Worm (Caenorhabditis elegans) whole organism, midembryonic: ENCODE results near the gene pkg-2.

Source experiments
- T22C8.4 ChIP-seq: fragments of 200-800 bp; sonication (Bioruptor generic); IDR thresholded peaks from 2 replicates; pipeline ENCODE4 v1.3.6; 2022; ENCODE audit warnings: missing genetic modification characterization, missing compliant biosample characterization
- cog-1 ChIP-seq: sonication (generic microtip); optimal IDR thresholded peaks from 2 replicates; lab custom pipeline; 2016; ENCODE audit warnings: missing genetic modification characterization, missing compliant biosample characterization
- flt-1 ChIP-seq: fragments of 200-800 bp; sonication (Bioruptor generic); IDR thresholded peaks from 2 replicates; pipeline ENCODE4 v1.3.6; 2022; ENCODE audit warnings: missing genetic modification characterization, missing compliant biosample characterization
- klf-2 ChIP-seq: fragments of 200-800 bp; sonication (Bioruptor generic); conservative IDR thresholded peaks from 2 replicates; pipeline ENCODE4 v1.3.6; 2022; ENCODE audit warnings: missing genetic modification reagents, missing genetic modification characterization, missing compliant biosample characterization
- med-1 ChIP-seq: sonication (generic microtip); optimal IDR thresholded peaks from 2 replicates; lab custom pipeline; 2017; ENCODE audit warnings: missing genetic modification characterization, mild to moderate bottlenecking, missing compliant biosample characterization, antibody characterized with exemption, missing genetic modification reagents; ENCODE audit not compliant: insufficient read depth
- ref-1 ChIP-seq: fragments of 200-800 bp; sonication (Bioruptor generic); conservative IDR thresholded peaks from 2 replicates; pipeline ENCODE4 v1.3.6; 2022; ENCODE audit warnings: missing genetic modification reagents, missing genetic modification characterization, missing compliant biosample characterization
- tab-1 ChIP-seq: fragments of 200-800 bp; sonication (Bioruptor generic); IDR thresholded peaks from 2 replicates; pipeline ENCODE4 v1.3.6; 2022; ENCODE audit warnings: missing genetic modification characterization, missing compliant biosample characterization
- ztf-23 ChIP-seq: fragments of 200-800 bp; sonication (Bioruptor generic); IDR thresholded peaks from 2 replicates; pipeline ENCODE4 v1.3.6; 2022; ENCODE audit warnings: missing genetic modification reagents, missing genetic modification characterization, missing compliant biosample characterization
- ztf-29 ChIP-seq: fragments of 200-800 bp; sonication (Bioruptor generic); IDR thresholded peaks from 2 replicates; pipeline ENCODE4 v1.3.6; 2022; ENCODE audit warnings: missing genetic modification reagents, missing genetic modification characterization, missing compliant biosample characterization

Gene pkg-2

ce11 chrIV:8530042-8531027 is 9.6 kb downstream of the pkg-2 start:
- TF ChIP-seq ztf-23: no peak
- no peak for TF ChIP-seq cog-1
- no peak for TF ChIP-seq T22C8.4 (GFP tag; lab: Robert Waterston, UW)
- TF ChIP-seq tab-1 (GFP tag; lab: Robert Waterston, UW): no peak

ce11 chrIV:8532024-8532423 is 11.3 kb downstream of the pkg-2 start:
- no peak for TF ChIP-seq tab-1 (GFP tag; lab: Robert Waterston, UW)
- TF ChIP-seq flt-1 (GFP tag; lab: Robert Waterston, UW): no peak
- no peak for TF ChIP-seq ztf-29 (GFP tag; lab: Robert Waterston, UW)
- no peak for TF ChIP-seq klf-2 (GFP tag; lab: Robert Waterston, UW)
- no peak for TF ChIP-seq T22C8.4 (GFP tag; lab: Robert Waterston, UW)
- TF ChIP-seq med-1 (GFP tag; lab: Kevin White, UChicago): no peak
- no peak for TF ChIP-seq cog-1
- no peak for TF ChIP-seq ztf-23
- TF ChIP-seq ref-1 (GFP tag; lab: Robert Waterston, UW): no peak

ce11 chrIV:8532796-8533195 is 12.1 kb downstream of the pkg-2 start:
- TF ChIP-seq klf-2 (GFP tag; lab: Robert Waterston, UW): no peak
- no peak for TF ChIP-seq ztf-29 (GFP tag; lab: Robert Waterston, UW)
- TF ChIP-seq tab-1 (GFP tag; lab: Robert Waterston, UW): no peak
- no peak for TF ChIP-seq med-1 (GFP tag; lab: Kevin White, UChicago)
- no peak for TF ChIP-seq ztf-23

- no peak for TF ChIP-seq flt-1 (GFP tag; lab: Robert Waterston, UW)
- TF ChIP-seq ref-1 (GFP tag; lab: Robert Waterston, UW): no peak
- no peak for TF ChIP-seq med-1 (GFP tag; lab: Kevin White, UChicago)
- no peak for TF ChIP-seq ztf-29 (GFP tag; lab: Robert Waterston, UW)
- no peak for TF ChIP-seq klf-2 (GFP tag; lab: Robert Waterston, UW)
- TF ChIP-seq tab-1 (GFP tag; lab: Robert Waterston, UW): no peak
- no peak for TF ChIP-seq ztf-23
- no peak for TF ChIP-seq cog-1
- no peak for TF ChIP-seq T22C8.4 (GFP tag; lab: Robert Waterston, UW)
Observed at ce11 chrIV:8534189-8534588, 13.5 kb downstream of the pkg-2 start.

ce11 chrIV:8534997-8535414 is 14.3 kb downstream of the pkg-2 start:
- no peak for TF ChIP-seq ref-1 (GFP tag; lab: Robert Waterston, UW)
- no peak for TF ChIP-seq tab-1 (GFP tag; lab: Robert Waterston, UW)
- no peak for TF ChIP-seq med-1 (GFP tag; lab: Kevin White, UChicago)
- TF ChIP-seq flt-1 (GFP tag; lab: Robert Waterston, UW): no peak
- no peak for TF ChIP-seq ztf-23
- TF ChIP-seq klf-2 (GFP tag; lab: Robert Waterston, UW): no peak
- TF ChIP-seq cog-1: no peak
- TF ChIP-seq T22C8.4 (GFP tag; lab: Robert Waterston, UW): no peak
- no peak for TF ChIP-seq ztf-29 (GFP tag; lab: Robert Waterston, UW)

- TF ChIP-seq cog-1 (no peak), ztf-23 (no peak), ztf-29 (GFP tag; lab: Robert Waterston, UW) (no peak), med-1 (GFP tag; lab: Kevin White, UChicago) (no peak), T22C8.4 (GFP tag; lab: Robert Waterston, UW) (no peak)
Observed at ce11 chrIV:8535946-8536345, 15.3 kb downstream of the pkg-2 start.

- TF ChIP-seq ref-1 (GFP tag; lab: Robert Waterston, UW) (no peak), klf-2 (GFP tag; lab: Robert Waterston, UW) (no peak), ztf-29 (GFP tag; lab: Robert Waterston, UW) (no peak), tab-1 (GFP tag; lab: Robert Waterston, UW) (no peak), med-1 (GFP tag; lab: Kevin White, UChicago) (no peak), cog-1 (no peak), ztf-23 (no peak), T22C8.4 (GFP tag; lab: Robert Waterston, UW) (no peak), flt-1 (GFP tag; lab: Robert Waterston, UW) (no peak)
Observed at ce11 chrIV:8538011-8538658, 17.4 kb downstream of the pkg-2 start.

ce11 chrIV:8538659-8539173 is 18.0 kb downstream of the pkg-2 start, which contains the start of gene hyl-1:
TSS of gene hyl-1 (plus strand) at chrIV:8539123.
- no peak for TF ChIP-seq tab-1 (GFP tag; lab: Robert Waterston, UW)
- no peak for TF ChIP-seq ztf-29 (GFP tag; lab: Robert Waterston, UW)
- TF ChIP-seq ztf-23: no peak
- no peak for TF ChIP-seq flt-1 (GFP tag; lab: Robert Waterston, UW)
- TF ChIP-seq ref-1 (GFP tag; lab: Robert Waterston, UW): no peak
- TF ChIP-seq T22C8.4 (GFP tag; lab: Robert Waterston, UW): no peak

- TF ChIP-seq ztf-23 (no peak), med-1 (GFP tag; lab: Kevin White, UChicago) (no peak), klf-2 (GFP tag; lab: Robert Waterston, UW) (no peak), cog-1 (no peak), tab-1 (GFP tag; lab: Robert Waterston, UW) (no peak), T22C8.4 (GFP tag; lab: Robert Waterston, UW) (no peak), ztf-29 (GFP tag; lab: Robert Waterston, UW) (no peak), ref-1 (GFP tag; lab: Robert Waterston, UW) (no peak)
Observed at ce11 chrIV:8539645-8540044, 19.0 kb downstream of the pkg-2 start.
